Worm (Caenorhabditis elegans): ENCODE measurements around the gene C03A3.3.
A peak's percentile ranks its signal among the peaks of the same experiment; 100 is the strongest.

The C03A3.3 gene

ce11 chrX:11268970-11269369 lies at the start of gene C03A3.3:
C03A3.3 (minus strand) TSS chrX:11269070.
- TF ChIP-seq lsy-12 (tag; optimal IDR thresholded peaks at IDR 0.05) (no peak), ceh-9 (tag; optimal IDR thresholded peaks at IDR 0.05) (no peak), ama-1 (optimal IDR thresholded peaks at IDR 0.05) (no peak), elt-3 (tag; optimal IDR thresholded peaks at IDR 0.05) (no peak), ceh-82 (tag; optimal IDR thresholded peaks at IDR 0.05) (no peak), ztf-11 (tag; optimal IDR thresholded peaks at IDR 0.05) (no peak), fos-1 (tag; optimal IDR thresholded peaks at IDR 0.05) (no peak), nhr-28 (tag; optimal IDR thresholded peaks at IDR 0.05) (no peak), nhr-43 (tag; optimal IDR thresholded peaks at IDR 0.05; ENCODE audit: poor library complexity, severe bottlenecking) (no peak), zag-1 (tag; optimal IDR thresholded peaks at IDR 0.05) (no peak), nfya-1 (tag; optimal IDR thresholded peaks at IDR 0.05; ENCODE audit: insufficient read depth) (no peak), nhr-67 (tag; optimal IDR thresholded peaks at IDR 0.05) (no peak), egl-5 (tag; optimal IDR thresholded peaks at IDR 0.05) (no peak), aly-2 (tag; optimal IDR thresholded peaks at IDR 0.05) (no peak), R02D3.7 (tag; optimal IDR thresholded peaks at IDR 0.05) (no peak), snpc-4 (tag; optimal IDR thresholded peaks at IDR 0.05) (no peak), unc-39 (tag; optimal IDR thresholded peaks at IDR 0.05) (no peak), egl-27 (tag; optimal IDR thresholded peaks at IDR 0.05) (no peak), ceh-16 (tag; optimal IDR thresholded peaks at IDR 0.05) (no peak)

ce11 chrX:11317939-11318338 lies 49.1 kb upstream of the C03A3.3 start, which contains the start of gene hizr-1:
hizr-1 (plus strand) TSS chrX:11318278.
- peak; percentile 69 for TF ChIP-seq elt-2 (tag; optimal IDR thresholded peaks at IDR 0.05)
- no peak for TF ChIP-seq ztf-4 (tag; optimal IDR thresholded peaks at IDR 0.05)
- TF ChIP-seq pqm-1 (tag; optimal IDR thresholded peaks at IDR 0.05): peak; percentile 44
- TF ChIP-seq R02D3.7 (tag; optimal IDR thresholded peaks at IDR 0.05): no peak

- TF ChIP-seq nhr-67 (tag; optimal IDR thresholded peaks at IDR 0.05): no peak
- TF ChIP-seq unc-39 (tag; optimal IDR thresholded peaks at IDR 0.05): no peak
- TF ChIP-seq elt-1 (tag; optimal IDR thresholded peaks at IDR 0.05): no peak
- TF ChIP-seq ztf-4 (tag; optimal IDR thresholded peaks at IDR 0.05): no peak
- TF ChIP-seq ztf-11 (tag; optimal IDR thresholded peaks at IDR 0.05): no peak
- no peak for TF ChIP-seq ceh-82 (tag; optimal IDR thresholded peaks at IDR 0.05)
- no peak for TF ChIP-seq nhr-23 (tag; optimal IDR thresholded peaks at IDR 0.05)
- TF ChIP-seq nhr-28 (tag; optimal IDR thresholded peaks at IDR 0.05): no peak
- TF ChIP-seq lin-15B (tag; optimal IDR thresholded peaks at IDR 0.05): no peak
- TF ChIP-seq nhr-43 (tag; optimal IDR thresholded peaks at IDR 0.05; ENCODE audit: poor library complexity, severe bottlenecking): no peak
- no peak for TF ChIP-seq unc-62 (GFP tag; optimal IDR thresholded peaks at IDR 0.05)
- no peak for TF ChIP-seq skn-1 (tag; optimal IDR thresholded peaks at IDR 0.05)
- no peak for TF ChIP-seq nhr-77 (tag; optimal IDR thresholded peaks at IDR 0.05)
- no peak for TF ChIP-seq fkh-2 (tag; optimal IDR thresholded peaks at IDR 0.05)
- TF ChIP-seq snpc-4 (tag; optimal IDR thresholded peaks at IDR 0.05): no peak
These were observed 47.9 kb upstream of the C03A3.3 start, which contains the start of gene nlp-57 for ce11 chrX:11316750-11317149. nlp-57 (plus strand) TSS chrX:11317050.

DNA sequence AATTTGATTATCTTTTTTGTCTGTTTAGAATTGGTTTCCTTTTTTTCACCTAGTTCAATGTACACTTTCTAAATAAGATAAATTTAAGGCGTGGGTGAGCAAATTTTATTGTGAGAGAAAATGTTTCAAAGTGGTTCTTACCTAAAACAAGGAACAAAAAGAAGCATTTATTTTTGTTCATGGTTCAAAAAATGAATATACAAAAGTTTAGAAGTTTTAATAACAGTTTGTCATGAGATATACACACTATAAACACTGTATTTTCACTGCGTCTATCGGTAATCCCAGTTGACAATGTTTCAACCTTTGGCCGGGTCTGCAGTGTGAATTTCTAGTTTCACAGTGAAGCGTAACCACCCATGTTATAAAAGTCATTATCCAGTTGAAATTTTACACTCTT lies 46.5 kb upstream of the C03A3.3 start, which contains the start of gene F08G12.11:
F08G12.11 (minus strand) TSS at position 181 of the 400 bp plus-strand sequence.
- no peak for TF ChIP-seq ceh-82 (tag; optimal IDR thresholded peaks at IDR 0.05)
- TF ChIP-seq hmg-11 (tag; optimal IDR thresholded peaks at IDR 0.05): no peak
- no peak for TF ChIP-seq nfya-1 (tag; optimal IDR thresholded peaks at IDR 0.05; ENCODE audit: insufficient read depth)
- TF ChIP-seq lin-15B (tag; optimal IDR thresholded peaks at IDR 0.05): no peak
- no peak for TF ChIP-seq nhr-28 (tag; optimal IDR thresholded peaks at IDR 0.05)
- no peak for TF ChIP-seq nhr-25 (tag; optimal IDR thresholded peaks at IDR 0.05)

- no peak for TF ChIP-seq nfya-1 (tag; optimal IDR thresholded peaks at IDR 0.05; ENCODE audit: insufficient read depth)
- TF ChIP-seq pqm-1 (tag; optimal IDR thresholded peaks at IDR 0.05): peak; percentile 10
- no peak for TF ChIP-seq sea-2 (GFP tag; optimal IDR thresholded peaks at IDR 0.05)
- no peak for TF ChIP-seq ama-1 (optimal IDR thresholded peaks at IDR 0.05)
- no peak for TF ChIP-seq unc-39 (tag; optimal IDR thresholded peaks at IDR 0.05)
- TF ChIP-seq ceh-16 (tag; optimal IDR thresholded peaks at IDR 0.05): no peak
- TF ChIP-seq nhr-25 (tag; optimal IDR thresholded peaks at IDR 0.05): no peak
- no peak for TF ChIP-seq egl-27 (tag; optimal IDR thresholded peaks at IDR 0.05)
- no peak for TF ChIP-seq ceh-28 (tag; optimal IDR thresholded peaks at IDR 0.05)
- TF ChIP-seq egl-5 (tag; optimal IDR thresholded peaks at IDR 0.05): peak; percentile 0
- TF ChIP-seq elt-3 (tag; optimal IDR thresholded peaks at IDR 0.05): no peak
- peak; percentile 57 for TF ChIP-seq pha-4 (tag; optimal IDR thresholded peaks at IDR 0.05)
- no peak for TF ChIP-seq aly-2 (tag; optimal IDR thresholded peaks at IDR 0.05)
These were observed 41.5 kb upstream of the C03A3.3 start, which contains the start of gene F08G12.5 for ce11 chrX:11310285-11310838. F08G12.5 (minus strand) TSS chrX:11310285.
